Fruit fly (Drosophila melanogaster) S2 (cell line): ENCODE results near the gene CG5011.

Source experiments
- CG8478 ChIP-seq: fragments of >200 bp; optimal IDR thresholded peaks from 2 replicates; lab custom pipeline; 2018
- CTCF ChIP-seq, 2 experiments: fragments of >200 bp; optimal IDR thresholded peaks; 2 replicates each; lab custom pipeline; 2018

dm6 chr2L:1217892-1218473, 17.5 kb downstream of the CG5011 start:
- no peak for TF ChIP-seq CG8478 (lab: Kevin White, UChicago)
- no peak for TF ChIP-seq CTCF (optimal IDR thresholded peaks at IDR 0.05; lab: Kevin White, UChicago)
